Worm (Caenorhabditis elegans) whole organism, L4 larva: ENCODE measurements around the gene Y40H7A.10.
A peak's percentile ranks its signal among the peaks of the same experiment; 100 is the strongest.

Source experiments
- D1046.2 ChIP-seq: fragments of 200-800 bp; sonication (Bioruptor generic); IDR thresholded peaks from 2 replicates; pipeline ENCODE4 v1.3.6; 2022; ENCODE audit warnings: missing genetic modification characterization, missing compliant biosample characterization
- F44E2.7 ChIP-seq: fragments of 200-800 bp; sonication (Bioruptor generic); IDR thresholded peaks from 2 replicates; pipeline ENCODE4 v2.1.2; 2022; ENCODE audit warnings: missing genetic modification characterization, missing compliant biosample characterization
- R02D3.7 ChIP-seq: fragments of 150-350 bp; sonication (generic microtip); optimal IDR thresholded peaks from 3 replicates; lab custom pipeline; 2014; ENCODE audit warnings: missing biosample characterization, missing genetic modification characterization
- Y105C5A.15 ChIP-seq: fragments of 200-800 bp; sonication (Bioruptor generic); IDR thresholded peaks from 2 replicates; pipeline ENCODE4 v1.3.6; 2022; ENCODE audit warnings: missing genetic modification characterization, missing compliant biosample characterization
- Y48G9A.11 ChIP-seq: fragments of 200-800 bp; sonication (Bioruptor generic); IDR thresholded peaks from 2 replicates; pipeline ENCODE4 v1.3.6; 2022; ENCODE audit warnings: missing genetic modification reagents, missing genetic modification characterization, missing compliant biosample characterization
- Y75B8A.6 ChIP-seq: fragments of 200-800 bp; sonication (Bioruptor generic); IDR thresholded peaks from 2 replicates; pipeline ENCODE4 v1.3.6; 2022; ENCODE audit warnings: missing genetic modification reagents, missing genetic modification characterization, missing compliant biosample characterization
- ama-1 ChIP-seq: fragments of 150-350 bp; optimal IDR thresholded peaks from 2 replicates; lab custom pipeline; 2014; ENCODE audit warnings: inconsistent platforms, mixed read lengths
- dmd-9 ChIP-seq: fragments of 200-800 bp; sonication (Bioruptor generic); IDR thresholded peaks from 2 replicates; pipeline ENCODE4 v1.3.6; 2022; ENCODE audit warnings: missing genetic modification reagents, missing genetic modification characterization, missing compliant biosample characterization
- hif-1 ChIP-seq, 2 experiments: sonication (generic microtip); optimal IDR thresholded peaks; 2 replicates each; lab custom pipeline; 2016 to 2017; ENCODE audit warnings: missing compliant biosample characterization in 2 of 2, missing genetic modification characterization in 2 of 2, missing genetic modification reagents in 2 of 2, missing genotype in 2 of 2, mild to moderate bottlenecking in 1 of 2
- hlh-11 ChIP-seq: fragments of 200-800 bp; sonication (Bioruptor generic); optimal IDR thresholded peaks from 2 replicates; lab custom pipeline; 2018; ENCODE audit warnings: mild to moderate bottlenecking, missing genetic modification characterization, missing compliant biosample characterization
- hlh-30 ChIP-seq: sonication (generic microtip); optimal IDR thresholded peaks from 2 replicates; lab custom pipeline; 2017; ENCODE audit warnings: antibody characterized with exemption, mild to moderate bottlenecking, missing genetic modification characterization, missing compliant biosample characterization; ENCODE audit not compliant: insufficient read depth
- lim-7 ChIP-seq: fragments of 200-800 bp; sonication (Bioruptor generic); IDR thresholded peaks from 2 replicates; pipeline ENCODE4 v1.3.6; 2022; ENCODE audit warnings: missing genetic modification characterization, missing compliant biosample characterization
- lin-1 ChIP-seq: fragments of 200-800 bp; sonication (Bioruptor generic); IDR thresholded peaks from 2 replicates; pipeline ENCODE4 v1.3.6; 2022; ENCODE audit warnings: missing genetic modification reagents, missing genetic modification characterization, missing compliant biosample characterization
- lsy-2 ChIP-seq, 2 experiments: fragments of 150-350 bp in 1 of 2; sonication (generic microtip) in 1 of 2; optimal IDR thresholded peaks; 2 replicates each; lab custom pipeline; 2014 to 2017; ENCODE audit warnings: missing biosample characterization in 2 of 2, missing genetic modification characterization in 2 of 2
- mxl-2 ChIP-seq: fragments of 200-800 bp; sonication (Bioruptor generic); conservative IDR thresholded peaks from 2 replicates; pipeline ENCODE4 v1.3.6; 2022; ENCODE audit warnings: missing genetic modification reagents, missing genetic modification characterization, missing compliant biosample characterization
- mxl-3 ChIP-seq: fragments of 200-800 bp; sonication (Bioruptor generic); optimal IDR thresholded peaks from 2 replicates; lab custom pipeline; 2018; ENCODE audit warnings: mild to moderate bottlenecking, missing genetic modification characterization, missing compliant biosample characterization
- php-3 ChIP-seq: fragments of 200-800 bp; sonication (Bioruptor generic); IDR thresholded peaks from 2 replicates; pipeline ENCODE4 v1.3.6; 2022; ENCODE audit warnings: missing genetic modification reagents, missing genetic modification characterization, missing compliant biosample characterization
- rbr-2 ChIP-seq: sonication (generic microtip); optimal IDR thresholded peaks from 2 replicates; lab custom pipeline; 2016; ENCODE audit warnings: missing genotype, missing genetic modification characterization, missing compliant biosample characterization
- saeg-2 ChIP-seq: fragments of 200-800 bp; sonication (Bioruptor generic); IDR thresholded peaks from 2 replicates; pipeline ENCODE4 v1.3.6; 2022; ENCODE audit warnings: missing genetic modification reagents, missing genetic modification characterization, missing compliant biosample characterization
- snpc-1.2 ChIP-seq: fragments of 200-800 bp; sonication (Bioruptor generic); IDR thresholded peaks from 2 replicates; pipeline ENCODE4 v1.3.6; 2022; ENCODE audit warnings: missing genetic modification reagents, missing genetic modification characterization, missing compliant biosample characterization
- tag-97 ChIP-seq: fragments of 200-800 bp; sonication (Bioruptor generic); IDR thresholded peaks from 2 replicates; pipeline ENCODE4 v1.3.6; 2022; ENCODE audit warnings: missing genetic modification characterization, missing compliant biosample characterization
- vab-7 ChIP-seq: fragments of 200-800 bp; sonication (Bioruptor generic); IDR thresholded peaks from 2 replicates; pipeline ENCODE4 v1.3.6; 2022; ENCODE audit warnings: missing genetic modification reagents, missing genetic modification characterization, missing compliant biosample characterization

Y40H7A.10 gene

DNA sequence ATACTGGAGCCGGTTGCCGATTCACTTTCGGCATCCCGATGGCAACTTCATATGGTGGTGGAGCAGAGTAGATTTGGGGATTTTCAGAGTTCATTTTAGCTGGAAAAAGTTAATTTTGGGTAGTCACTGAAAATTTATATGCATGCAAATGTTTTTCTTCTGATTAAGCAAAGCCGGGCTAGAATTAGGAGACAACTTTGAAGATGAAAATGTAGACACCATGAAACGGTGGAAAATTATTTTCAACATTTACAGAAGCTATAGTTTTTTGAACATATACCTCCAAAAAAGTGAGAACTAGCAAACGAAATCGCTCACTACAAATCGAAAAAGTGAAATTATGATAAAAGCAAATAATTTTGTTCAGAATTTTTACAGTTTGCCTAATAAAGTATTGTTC lies 4.9 kb upstream of the Y40H7A.10 start, which contains the start of gene Y40H7A.11:
Y40H7A.11 (minus strand) TSS at position 101 of the 400 bp plus-strand sequence.
- TF ChIP-seq snpc-1.2 (GFP tag; lab: Robert Waterston, UW) (peak; percentile 53), dmd-9 (no peak)

DNA sequence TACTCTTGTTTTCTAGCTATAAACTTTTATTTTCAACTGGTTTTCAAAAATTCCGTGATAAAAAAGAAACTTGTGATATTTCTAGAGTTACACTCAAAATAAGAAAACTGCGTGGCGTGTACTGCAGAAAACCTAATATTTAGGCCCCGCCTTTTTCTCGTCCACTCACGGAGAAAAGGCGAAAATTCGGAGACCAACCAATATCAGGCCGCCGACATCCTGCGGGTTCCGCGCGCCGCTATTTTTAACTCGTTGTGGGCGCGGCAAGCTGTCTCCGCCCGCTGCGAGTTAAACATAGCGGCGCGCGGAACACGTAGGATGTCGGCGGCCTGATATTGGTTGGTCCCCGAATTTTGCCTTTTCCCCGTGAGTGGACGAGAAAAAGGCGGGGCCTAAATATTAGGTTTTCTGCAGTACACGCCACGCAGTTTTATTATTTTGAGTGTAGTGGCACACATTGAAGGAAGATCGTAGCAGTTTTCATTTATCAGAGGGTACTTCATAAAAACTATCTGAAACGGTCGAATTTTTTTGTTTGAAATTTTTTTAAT lies 2.8 kb upstream of the Y40H7A.10 start:
- TF ChIP-seq snpc-1.2 (GFP tag; lab: Robert Waterston, UW) = peak; percentile 90

DNA sequence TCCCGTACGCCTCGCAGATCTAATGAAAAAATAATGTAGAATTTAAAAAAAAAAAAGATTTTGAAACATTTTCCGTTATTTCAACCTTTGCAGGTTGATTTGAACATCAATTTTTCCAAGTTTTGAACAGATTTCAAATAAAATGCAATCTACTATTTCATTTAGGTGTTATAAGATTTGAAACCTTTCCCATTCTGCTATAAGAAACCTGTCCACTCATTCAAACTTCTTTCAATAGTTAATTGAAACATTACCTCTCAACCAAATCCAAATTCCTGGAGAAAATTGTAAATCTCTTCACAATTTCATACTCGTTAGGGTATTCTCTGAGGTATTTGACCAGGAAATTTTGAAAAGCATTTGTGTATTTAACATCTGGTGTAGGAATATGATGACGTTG lies 703 bp downstream of the Y40H7A.10 start:
- no peak for TF ChIP-seq mxl-3
- TF ChIP-seq snpc-1.2 (GFP tag; lab: Robert Waterston, UW) = peak; percentile 50; the same call in 1 of the 2 replicates

DNA sequence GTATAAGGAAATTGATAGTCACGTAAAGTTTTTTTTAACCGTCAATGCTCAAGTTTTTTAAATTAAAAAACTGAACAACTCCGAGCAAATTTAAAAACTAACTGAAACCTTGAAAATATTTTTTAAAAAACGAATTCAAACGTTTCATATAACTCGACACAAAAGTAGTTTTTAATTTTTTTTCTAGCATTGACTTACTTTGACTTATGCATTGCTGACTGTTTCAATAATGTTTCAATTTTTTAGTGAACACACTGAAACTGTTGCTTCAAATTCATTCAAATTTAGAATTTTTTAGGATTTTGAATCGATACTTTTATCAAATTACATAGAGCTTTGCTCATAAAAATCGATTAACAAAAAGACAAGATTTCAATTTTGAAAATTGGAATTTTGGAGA lies 4.9 kb downstream of the Y40H7A.10 start:
- no peak for TF ChIP-seq R02D3.7
- TF ChIP-seq hlh-11 = no peak
- no peak for TF ChIP-seq hif-1 (tag; optimal IDR thresholded peaks at IDR 0.05; lab: Kevin White, UChicago)
- no peak for TF ChIP-seq lim-7
- no peak for TF ChIP-seq lsy-2 (tag; optimal IDR thresholded peaks at IDR 0.05; lab: Kevin White, UChicago)

DNA sequence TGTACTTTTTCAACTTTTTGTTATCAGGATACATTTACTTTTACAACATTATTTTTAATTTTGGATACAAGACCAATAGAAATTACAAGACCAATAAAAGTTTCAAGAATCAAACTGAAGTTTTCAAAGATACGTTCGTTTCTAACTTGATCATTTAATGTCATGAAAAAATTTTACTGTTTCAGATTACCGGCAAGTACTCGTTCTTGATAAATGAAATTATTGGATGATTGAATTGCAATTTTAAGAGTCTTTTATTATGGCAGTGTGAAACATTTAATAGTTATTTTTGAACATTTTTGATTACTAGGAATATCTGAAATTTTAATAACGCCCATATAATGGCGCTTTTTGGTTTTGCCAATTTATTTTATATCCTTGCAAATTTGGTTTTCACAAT lies 8.7 kb downstream of the Y40H7A.10 start:
- no peak for TF ChIP-seq rbr-2 (tag; lab: Kevin White, UChicago)
- no peak for TF ChIP-seq hlh-30 (tag; lab: Kevin White, UChicago)
- TF ChIP-seq snpc-1.2 (GFP tag; lab: Robert Waterston, UW) = peak; percentile 55

DNA sequence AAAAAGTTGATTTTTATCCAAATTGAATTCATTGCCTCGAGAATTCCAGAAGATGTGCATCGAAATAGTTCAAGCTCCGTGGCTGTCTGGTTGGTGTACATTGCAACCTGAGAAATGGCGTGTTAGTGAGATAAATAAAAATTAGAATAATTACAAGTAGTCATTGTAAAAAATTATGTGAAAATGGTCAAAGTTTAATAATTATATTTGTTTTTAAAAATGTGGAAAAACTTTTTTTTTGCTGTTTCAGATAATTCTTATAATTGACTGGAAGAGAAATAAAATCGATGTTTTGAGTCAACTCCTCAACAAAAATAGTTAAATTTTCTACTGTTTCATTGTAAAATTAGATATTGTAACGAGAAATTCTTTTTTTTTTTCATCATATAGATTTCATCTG lies 12.5 kb downstream of the Y40H7A.10 start, which contains the start of gene sra-30:
sra-30 (minus strand) TSS at position 101 of the 400 bp plus-strand sequence.
- TF ChIP-seq ama-1 (lab: Kevin White, UChicago) = no peak

DNA sequence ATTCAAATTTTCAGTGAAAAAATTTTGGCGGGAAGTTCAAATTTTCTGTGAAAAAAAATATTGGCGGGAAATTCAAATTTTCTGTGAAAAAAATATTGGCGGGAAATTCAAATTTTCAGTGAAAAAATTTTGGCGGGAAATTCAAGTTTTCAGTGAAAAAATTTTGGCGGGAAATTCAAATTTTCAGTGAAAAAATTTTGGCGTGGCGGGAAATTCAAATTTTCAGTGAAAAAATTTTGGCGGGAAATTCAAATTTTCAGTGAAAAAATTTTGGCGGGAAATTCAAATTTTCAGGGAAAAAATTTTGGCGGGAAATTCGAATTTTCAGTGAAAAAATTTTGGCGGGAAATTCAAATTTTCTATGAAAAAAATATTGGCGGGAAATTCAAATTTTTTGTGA lies 25.9 kb downstream of the Y40H7A.10 start:
- TF ChIP-seq D1046.2 (GFP tag; lab: Robert Waterston, UW) = peak; percentile 60; the same call in 1 of the 2 replicates
- peak; percentile 68 for TF ChIP-seq Y48G9A.11 (GFP tag; lab: Robert Waterston, UW)
- TF ChIP-seq F44E2.7 (GFP tag; lab: Robert Waterston, UW) = 0 out of 2 replicates have a peak, but pooled peaks have one; percentile 18
- TF ChIP-seq lim-7 = peak; percentile 60; the same call in 1 of the 2 replicates
- peak; percentile 66 for TF ChIP-seq snpc-1.2 (GFP tag; lab: Robert Waterston, UW)
- peak; percentile 39; the same call in 1 of the 2 replicates for TF ChIP-seq lin-1 (GFP tag; lab: Robert Waterston, UW)
- TF ChIP-seq saeg-2 = 0 out of 2 replicates have a peak, but pooled peaks have one; percentile 21
- TF ChIP-seq Y105C5A.15 (GFP tag; lab: Robert Waterston, UW) = peak; percentile 40; the same call in 1 of the 2 replicates
- 0 out of 2 replicates have a peak, but pooled peaks have one; percentile 61 for TF ChIP-seq mxl-2 (GFP tag; lab: Robert Waterston, UW)
- peak; percentile 77 for TF ChIP-seq php-3 (GFP tag; lab: Robert Waterston, UW)
- 0 out of 2 replicates have a peak, but pooled peaks have one; percentile 22 for TF ChIP-seq vab-7

DNA sequence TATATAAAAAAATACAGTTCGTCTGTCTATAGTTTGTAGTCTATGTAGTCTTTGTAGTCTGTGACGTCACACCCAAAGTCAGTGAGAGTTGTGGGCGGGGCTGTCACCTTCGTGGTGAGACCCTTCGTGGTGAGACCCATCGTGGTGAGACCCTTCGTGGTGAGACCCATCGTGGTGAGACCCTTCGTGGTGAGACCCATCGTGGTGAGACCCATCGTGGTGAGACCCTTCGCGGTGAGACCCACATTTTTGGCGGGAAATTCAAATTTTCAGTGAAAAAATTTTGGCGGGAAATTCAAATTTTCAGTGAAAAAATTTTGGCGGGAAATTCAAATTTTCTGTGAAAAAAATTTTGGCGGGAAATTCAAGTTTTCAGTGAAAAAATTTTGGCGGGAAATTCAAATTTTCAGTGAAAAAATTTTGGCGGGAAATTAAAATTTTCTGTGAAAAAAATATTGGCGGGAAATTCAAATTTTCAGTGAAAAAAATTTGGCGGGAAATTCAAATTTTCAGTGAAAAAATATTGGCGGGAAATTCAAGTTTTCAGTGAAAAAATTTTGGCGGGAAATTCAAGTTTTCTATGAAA lies 27.0 kb downstream of the Y40H7A.10 start:
- TF ChIP-seq tag-97 = 0 out of 2 replicates have a peak, but pooled peaks have one; percentile 15
- TF ChIP-seq Y75B8A.6 (GFP tag; lab: Robert Waterston, UW) = 0 out of 2 replicates have a peak, but pooled peaks have one; percentile 18
- TF ChIP-seq F44E2.7 (GFP tag; lab: Robert Waterston, UW) = 0 out of 2 replicates have a peak, but pooled peaks have one; percentile 44
